Comparison of ENCODE assay signal across 5 fruit fly cellular contexts in genomic region chr3L:12391240-12391843, dm6.
TF ChIP-seq lines count a peak whose summit lies in the region.

Gene Ncc69 (minus strand): TSS chr3L:12391444.

- TF ChIP-seq CTCF in whole organism, embryonic (GFP tag; optimal IDR thresholded peaks at IDR 0.05; lab: Kevin White, UChicago): no peak

TF ChIP-seq in whole organism, adult, 20 proteins besides CTCF, POLR2A, EP300 and RAD21 (continues in another document):
- TF ChIP-seq CG11617 (GFP tag; optimal IDR thresholded peaks at IDR 0.05; lab: Kevin White, UChicago) (no peak), bab1 (GFP tag; optimal IDR thresholded peaks at IDR 0.05; lab: Kevin White, UChicago) (peak; percentile 21), CG12768 (GFP tag; optimal IDR thresholded peaks at IDR 0.05; lab: Kevin White, UChicago) (no peak), Hr96 (GFP tag; optimal IDR thresholded peaks at IDR 0.05; lab: Kevin White, UChicago) (no peak), pad (GFP tag; optimal IDR thresholded peaks at IDR 0.05; lab: Kevin White, UChicago) (no peak), CG14711 (tag; optimal IDR thresholded peaks at IDR 0.05; lab: Kevin White, UChicago) (no peak), cic (GFP tag; optimal IDR thresholded peaks at IDR 0.05; lab: Kevin White, UChicago) (no peak), CG33017 (tag; optimal IDR thresholded peaks at IDR 0.05; lab: Kevin White, UChicago) (no peak), CG7045 (GFP tag; optimal IDR thresholded peaks at IDR 0.05; lab: Kevin White, UChicago) (no peak), CG5204 (GFP tag; optimal IDR thresholded peaks at IDR 0.05; lab: Kevin White, UChicago) (no peak), kay (GFP tag; lab: Kevin White, UChicago; ENCODE audit: borderline replicate concordance) (peak; percentile 41), ovo (GFP tag; optimal IDR thresholded peaks at IDR 0.05; lab: Kevin White, UChicago) (no peak), toe (GFP tag; optimal IDR thresholded peaks at IDR 0.05; lab: Kevin White, UChicago) (no peak), cnc (optimal IDR thresholded peaks at IDR 0.05; lab: Kevin White, UChicago) (no peak), Mnt (GFP tag; optimal IDR thresholded peaks at IDR 0.05; lab: Kevin White, UChicago) (peak; percentile 48), Crg-1 (GFP tag; optimal IDR thresholded peaks at IDR 0.05; lab: Kevin White, UChicago) (no peak), Clk (GFP tag; optimal IDR thresholded peaks at IDR 0.05; lab: Kevin White, UChicago) (no peak), CG7101 (tag; optimal IDR thresholded peaks at IDR 0.05; lab: Kevin White, UChicago) (no peak), tj (GFP tag; optimal IDR thresholded peaks at IDR 0.05; lab: Kevin White, UChicago) (peak; percentile 22)

TF ChIP-seq in whole organism, embryonic, 481 proteins besides CTCF, POLR2A, EP300 and RAD21 (continues in another document):
- no peak for TF ChIP-seq mam (GFP tag; optimal IDR thresholded peaks at IDR 0.05; lab: Kevin White, UChicago)
- peak; percentile 4 for TF ChIP-seq nau (GFP tag; optimal IDR thresholded peaks at IDR 0.05; lab: Kevin White, UChicago)
- TF ChIP-seq ttk (GFP tag; IDR thresholded peaks at IDR 0.05; lab: Robert Waterston, UW): no peak
- TF ChIP-seq CG31388 (GFP tag; optimal IDR thresholded peaks at IDR 0.05; lab: Kevin White, UChicago): no peak
- no peak for TF ChIP-seq CG11093 (GFP tag; IDR thresholded peaks at IDR 0.05; lab: Robert Waterston, UW)
- no peak for TF ChIP-seq Ptx1 (GFP tag; IDR thresholded peaks at IDR 0.05; lab: Robert Waterston, UW)
- no peak for TF ChIP-seq NfI (GFP tag; optimal IDR thresholded peaks at IDR 0.05; lab: Kevin White, UChicago)
- peak; percentile 53; the same call in 1 of the 2 replicates for TF ChIP-seq chm (GFP tag; IDR thresholded peaks at IDR 0.05; lab: Robert Waterston, UW)
- peak; percentile 31 for TF ChIP-seq B-H2 (GFP tag; optimal IDR thresholded peaks at IDR 0.05; lab: Kevin White, UChicago)
- peak; percentile 83 for TF ChIP-seq Med (GFP tag; lab: Kevin White, UChicago)
- TF ChIP-seq CG34224 (GFP tag; IDR thresholded peaks at IDR 0.05; lab: Robert Waterston, UW; ENCODE audit: partially characterized antibody): peak; percentile 18; the same call in 1 of the 3 replicates
- no peak for TF ChIP-seq CG32767 (GFP tag; IDR thresholded peaks at IDR 0.05; lab: Robert Waterston, UW)
- no peak for TF ChIP-seq lola (GFP tag; optimal IDR thresholded peaks at IDR 0.05; lab: Kevin White, UChicago)
- peak; percentile 40; the same call in 1 of the 3 replicates for TF ChIP-seq zen2 (GFP tag; IDR thresholded peaks at IDR 0.05; lab: Robert Waterston, UW; ENCODE audit: partially characterized antibody)
- peak; percentile 98 for TF ChIP-seq Deaf1 (tag; optimal IDR thresholded peaks at IDR 0.05; lab: Kevin White, UChicago)
- TF ChIP-seq grau (tag; optimal IDR thresholded peaks at IDR 0.05; lab: Kevin White, UChicago): peak; percentile 5
- no peak for TF ChIP-seq Camta (GFP tag; optimal IDR thresholded peaks at IDR 0.05; lab: Kevin White, UChicago)
- peak; percentile 72 for TF ChIP-seq gsb-n (tag; optimal IDR thresholded peaks at IDR 0.05; lab: Kevin White, UChicago)

TF ChIP-seq in whole organism, prepupa, 60 proteins besides CTCF, POLR2A, EP300 and RAD21:
- TF ChIP-seq CG8119 (GFP tag; IDR thresholded peaks at IDR 0.05; lab: Robert Waterston, UW) (0 out of 3 replicates have a peak, but pooled peaks have one; percentile 39), Eip78C (GFP tag; lab: Kevin White, UChicago) (peak; percentile 31), eg (GFP tag; IDR thresholded peaks at IDR 0.05; lab: Robert Waterston, UW) (peak; percentile 9; the same call in 1 of the 3 replicates), CG6163 (GFP tag; IDR thresholded peaks at IDR 0.05; lab: Robert Waterston, UW) (peak; percentile 67), ss (GFP tag; optimal IDR thresholded peaks at IDR 0.05; lab: Kevin White, UChicago) (peak in 1 of 2 experiments; percentile 45), Hr4 (GFP tag; optimal IDR thresholded peaks at IDR 0.05; lab: Kevin White, UChicago) (no peak), CG4318 (GFP tag; optimal IDR thresholded peaks at IDR 0.05; lab: Kevin White, UChicago) (no peak), Eip93F (GFP tag; optimal IDR thresholded peaks at IDR 0.05; lab: Kevin White, UChicago) (peak; percentile 33)

TF ChIP-seq in whole organism, pupa, 21 proteins besides CTCF, POLR2A, EP300 and RAD21:
- TF ChIP-seq Pif1A (GFP tag; optimal IDR thresholded peaks at IDR 0.05; lab: Kevin White, UChicago): no peak
- TF ChIP-seq fd96Ca (GFP tag; IDR thresholded peaks at IDR 0.05; lab: Robert Waterston, UW): no peak
- TF ChIP-seq Ets98B (GFP tag; IDR thresholded peaks at IDR 0.05; lab: Robert Waterston, UW): peak; percentile 26; the same call in 1 of the 2 replicates
- no peak; the same call in 2 of the 3 replicates for TF ChIP-seq CG4496 (GFP tag; IDR thresholded peaks at IDR 0.05; lab: Robert Waterston, UW)
- no peak for TF ChIP-seq CG34367 (tag; optimal IDR thresholded peaks at IDR 0.05; lab: Kevin White, UChicago)
- TF ChIP-seq EcR (GFP tag; optimal IDR thresholded peaks at IDR 0.05; lab: Kevin White, UChicago): peak; percentile 48
- TF ChIP-seq CG17806 (tag; optimal IDR thresholded peaks at IDR 0.05; lab: Kevin White, UChicago): no peak
- no peak for TF ChIP-seq CG12605 (GFP tag; IDR thresholded peaks at IDR 0.05; lab: Robert Waterston, UW)

TF ChIP-seq in whole organism, wandering third instar larva, 38 proteins besides CTCF, POLR2A, EP300 and RAD21:
- peak; percentile 56 for TF ChIP-seq Dif (GFP tag; optimal IDR thresholded peaks at IDR 0.05; lab: Kevin White, UChicago; ENCODE audit: partially characterized antibody)
- peak; percentile 12 for TF ChIP-seq rgr (GFP tag; optimal IDR thresholded peaks at IDR 0.05; lab: Kevin White, UChicago)
- TF ChIP-seq Rel (GFP tag; optimal IDR thresholded peaks at IDR 0.05; lab: Kevin White, UChicago): peak; percentile 6
- peak; percentile 42 for TF ChIP-seq Rel (tag; optimal IDR thresholded peaks at IDR 0.05; lab: Kevin White, UChicago)
- peak; percentile 22 for TF ChIP-seq Sp1 (GFP tag; optimal IDR thresholded peaks at IDR 0.05; lab: Kevin White, UChicago)
- peak; percentile 73 for TF ChIP-seq sage (GFP tag; optimal IDR thresholded peaks at IDR 0.05; lab: Kevin White, UChicago)
- TF ChIP-seq woc (GFP tag; optimal IDR thresholded peaks at IDR 0.05; lab: Kevin White, UChicago): no peak
- TF ChIP-seq pan (optimal IDR thresholded peaks at IDR 0.05; lab: Kevin White, UChicago): no peak
- peak; percentile 43 for TF ChIP-seq Hnf4 (GFP tag; optimal IDR thresholded peaks at IDR 0.05; lab: Kevin White, UChicago)
- TF ChIP-seq Myc (optimal IDR thresholded peaks at IDR 0.05; lab: Kevin White, UChicago): no peak
- TF ChIP-seq h (GFP tag; optimal IDR thresholded peaks at IDR 0.05; lab: Kevin White, UChicago): no peak
- TF ChIP-seq brk (GFP tag; optimal IDR thresholded peaks at IDR 0.05; lab: Kevin White, UChicago): peak; percentile 21
- TF ChIP-seq Hr83 (GFP tag; optimal IDR thresholded peaks at IDR 0.05; lab: Kevin White, UChicago; ENCODE audit: poor library complexity, severe bottlenecking): peak; percentile 50
- peak; percentile 3 for TF ChIP-seq psq (GFP tag; optimal IDR thresholded peaks at IDR 0.05; lab: Kevin White, UChicago)
- peak; percentile 30 for TF ChIP-seq CrebA (GFP tag; optimal IDR thresholded peaks at IDR 0.05; lab: Kevin White, UChicago; ENCODE audit: borderline replicate concordance)
